Worm (Caenorhabditis elegans) whole organism, L4 larva: ENCODE data around the gene C04F5.8.

ENCODE experiments used
- F26F4.8 ChIP-seq: fragments of 200-800 bp; sonication (Bioruptor generic); conservative IDR thresholded peaks from 2 replicates; pipeline ENCODE4 v1.3.6; 2022; ENCODE audit warnings: missing genetic modification characterization, missing compliant biosample characterization
- skn-1 ChIP-seq: fragments of 150-350 bp; optimal IDR thresholded peaks from 2 replicates; lab custom pipeline; 2014; ENCODE audit warnings: missing biosample characterization, missing genetic modification characterization

- TF ChIP-seq skn-1 (tag; lab: Kevin White, UChicago) (no peak), F26F4.8 (GFP tag; lab: Robert Waterston, UW) (no peak)
Measured at ce11 chrV:5132441-5132840, 18.9 kb upstream of the C04F5.8 start, which contains the start of gene F14F9.4.
